Worm (Caenorhabditis elegans): ENCODE measurements around the gene mog-3.

The mog-3 gene

ce11 chrIII:5308278-5308677, at the start of gene mog-3:
Gene mog-3, plus strand, starts transcription at chrIII:5308596.
- TF ChIP-seq ama-1 (optimal IDR thresholded peaks at IDR 0.05) (peak; percentile 65), dmd-9 (GFP tag; IDR thresholded peaks at IDR 0.05) (0 out of 2 replicates have a peak, but pooled peaks have one; percentile 53), lin-38 (GFP tag; IDR thresholded peaks at IDR 0.05) (peak; percentile 65), nhr-11 (tag; optimal IDR thresholded peaks at IDR 0.05) (no peak), aha-1 (tag) (peak; percentile 47), unc-130 (GFP tag; optimal IDR thresholded peaks at IDR 0.05) (peak; percentile 89), lin-1 (GFP tag; IDR thresholded peaks at IDR 0.05) (no peak), mdt-29 (GFP tag; IDR thresholded peaks at IDR 0.05) (0 out of 2 replicates have a peak, but pooled peaks have one; percentile 12), daf-16 (GFP tag; optimal IDR thresholded peaks at IDR 0.05) (no peak), daf-16 (tag; optimal IDR thresholded peaks at IDR 0.05) (peak; percentile 30), ceh-28 (tag; optimal IDR thresholded peaks at IDR 0.05) (peak; percentile 20), T26A8.4 (GFP tag; IDR thresholded peaks at IDR 0.05) (peak; percentile 23; the same call in 1 of the 2 replicates), D1046.2 (GFP tag; IDR thresholded peaks at IDR 0.05) (no peak), dpl-1 (GFP tag; optimal IDR thresholded peaks at IDR 0.05) (peak; percentile 91), lim-7 (GFP tag; IDR thresholded peaks at IDR 0.05) (no peak), rbr-2 (tag; optimal IDR thresholded peaks at IDR 0.05) (peak; percentile 10), duxl-1 (tag; optimal IDR thresholded peaks at IDR 0.05; ENCODE audit: poor library complexity) (no peak), mep-1 (tag; optimal IDR thresholded peaks at IDR 0.05) (peak; percentile 41), unc-62 (GFP tag; optimal IDR thresholded peaks at IDR 0.05 in 1 of 2) (no peak), unc-62 (tag; optimal IDR thresholded peaks at IDR 0.05) (no peak), lsy-2 (tag; optimal IDR thresholded peaks at IDR 0.05) (peak in 1 of 2 experiments; percentile 74), ZK337.2 (GFP tag; IDR thresholded peaks at IDR 0.05) (peak; percentile 62; the same call in 1 of the 2 replicates), madf-9 (GFP tag; conservative IDR thresholded peaks at IDR 0.05) (peak; percentile 53; the same call in 1 of the 2 replicates), hif-1 (tag; optimal IDR thresholded peaks at IDR 0.05) (peak in 1 of 2 experiments; percentile 87), nhr-6 (tag; optimal IDR thresholded peaks at IDR 0.05) (peak; percentile 37), zfp-2 (tag; optimal IDR thresholded peaks at IDR 0.05) (no peak), mes-2 (tag; optimal IDR thresholded peaks at IDR 0.05; ENCODE audit: poor library complexity, severe bottlenecking) (peak; percentile 98), fkh-10 (GFP tag; optimal IDR thresholded peaks at IDR 0.05) (peak; percentile 22), hlh-11 (tag; optimal IDR thresholded peaks at IDR 0.05) (peak; percentile 16), dve-1 (tag; optimal IDR thresholded peaks at IDR 0.05; ENCODE audit: insufficient read depth) (peak; percentile 42), hlh-30 (tag; optimal IDR thresholded peaks at IDR 0.05; ENCODE audit: insufficient read depth) (peak; percentile 52), ceh-44 (GFP tag; IDR thresholded peaks at IDR 0.05) (no peak), mxl-3 (GFP tag; optimal IDR thresholded peaks at IDR 0.05) (peak; percentile 34), hmg-1.1 (GFP tag; IDR thresholded peaks at IDR 0.05) (0 out of 2 replicates have a peak, but pooled peaks have one; percentile 32)

- TF ChIP-seq unc-62 (GFP tag; optimal IDR thresholded peaks at IDR 0.05 in 1 of 2) = peak in 1 of 2 experiments; percentile 92
- no peak for TF ChIP-seq unc-62 (tag; optimal IDR thresholded peaks at IDR 0.05)
- peak; percentile 24 for TF ChIP-seq ama-1 (optimal IDR thresholded peaks at IDR 0.05)
- TF ChIP-seq ceh-32 (tag; optimal IDR thresholded peaks at IDR 0.05; ENCODE audit: poor library complexity) = no peak
Measured at ce11 chrIII:5258918-5259317, 49.5 kb upstream of the mog-3 start, which contains the start of gene gop-2. Gene gop-2, plus strand, starts transcription at chrIII:5259023.

- TF ChIP-seq lsy-2 (tag; optimal IDR thresholded peaks at IDR 0.05) (no peak), T26A8.4 (GFP tag; IDR thresholded peaks at IDR 0.05) (no peak), hmg-1.1 (GFP tag; IDR thresholded peaks at IDR 0.05) (no peak), ZK337.2 (GFP tag; IDR thresholded peaks at IDR 0.05) (no peak), attf-4 (tag; optimal IDR thresholded peaks at IDR 0.05) (no peak), Y48G9A.11 (GFP tag; IDR thresholded peaks at IDR 0.05) (no peak), nhr-28 (tag; optimal IDR thresholded peaks at IDR 0.05) (no peak), zip-11 (GFP tag; IDR thresholded peaks at IDR 0.05) (no peak), lin-38 (GFP tag; IDR thresholded peaks at IDR 0.05) (no peak)
Measured at ce11 chrIII:5260394-5260793, 48.0 kb upstream of the mog-3 start, which contains the start of gene gop-3. Gene gop-3, plus strand, starts transcription at chrIII:5260694.
